Worm (Caenorhabditis elegans): Measurements from ENCODE around the gene srsx-8.
"Not testable (repeated sequence)": the region's sequence is repeated elsewhere in the genome, so short reads cannot be mapped to it uniquely, and the experiment has no call there.

- TF ChIP-seq Y5F2A.4 (GFP tag; optimal IDR thresholded peaks at IDR 0.05); ceh-82 (tag; optimal IDR thresholded peaks at IDR 0.05); zip-11 (GFP tag; IDR thresholded peaks at IDR 0.05); ces-1 (GFP tag; optimal IDR thresholded peaks at IDR 0.05): not testable (repeated sequence)
Observed at ce11 chrV:1599088-1599487, 46.2 kb upstream of the srsx-8 start.
